Fruit fly (Drosophila melanogaster): ENCODE data around the gene CG14434.

DNA sequence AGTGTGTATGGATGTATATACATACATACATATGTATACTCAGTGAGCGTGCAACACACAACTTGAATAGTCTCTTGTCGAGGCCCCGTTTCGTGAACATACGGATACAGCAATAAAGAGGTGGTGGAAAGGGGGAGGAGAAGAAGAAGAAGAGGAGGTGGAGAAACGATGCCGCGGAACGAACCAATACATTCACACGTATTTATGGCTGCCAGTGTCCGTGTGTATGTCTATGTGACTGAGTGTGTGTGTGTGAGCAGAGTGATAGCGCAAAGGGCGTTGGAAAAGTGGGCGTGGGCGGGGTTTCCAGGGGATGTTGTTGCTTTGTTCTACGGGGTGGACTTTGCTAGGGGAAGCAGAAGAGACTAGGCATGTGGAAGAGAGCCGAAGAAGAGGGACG, 13.6 kb downstream of the CG14434 start:
- no peak for TF ChIP-seq Atf6 (GFP tag; IDR thresholded peaks at IDR 0.05)
- no peak for TF ChIP-seq ac (GFP tag; optimal IDR thresholded peaks at IDR 0.05)
- TF ChIP-seq Dbx (GFP tag; IDR thresholded peaks at IDR 0.05), result no peak
